Fruit fly (Drosophila melanogaster) whole organism, embryonic: ENCODE data around the gene CG14190.
A peak's percentile ranks its signal among the peaks of the same experiment; 100 is the strongest.

Experiments used
- B-H1 ChIP-seq: fragments of 200-800 bp; sonication (Bioruptor generic); IDR thresholded peaks from 3 replicates; pipeline ENCODE4 v1.3.6; 2022; ENCODE audit warnings: missing biosample characterization, missing genetic modification characterization
- BEAF-32 ChIP-seq: fragments of 200-800 bp; sonication (Bioruptor generic); optimal IDR thresholded peaks from 3 replicates; lab custom pipeline; 2017; ENCODE audit warnings: missing biosample characterization, missing genetic modification characterization, mild to moderate bottlenecking, moderate library complexity, missing genetic modification reagents
- Blimp-1 ChIP-seq: fragments of 200-800 bp; sonication (Bioruptor generic); optimal IDR thresholded peaks from 3 replicates; lab custom pipeline; 2018; ENCODE audit warnings: missing biosample characterization, missing genetic modification characterization, mild to moderate bottlenecking, moderate library complexity, missing genetic modification reagents
- CG11247 ChIP-seq: fragments of 200-800 bp; sonication (Bioruptor generic); IDR thresholded peaks from 2 replicates; pipeline ENCODE4 v1.3.6; 2022; ENCODE audit warnings: missing biosample characterization, missing genetic modification characterization
- CG11504 ChIP-seq: fragments of 200-800 bp; sonication (Bioruptor generic); optimal IDR thresholded peaks from 3 replicates; lab custom pipeline; 2019; ENCODE audit warnings: missing biosample characterization, mild to moderate bottlenecking, missing genetic modification characterization, moderate library complexity
- CG12219 ChIP-seq: fragments of 200-800 bp; sonication (Bioruptor generic); optimal IDR thresholded peaks from 3 replicates; lab custom pipeline; 2018; ENCODE audit warnings: missing biosample characterization, mild to moderate bottlenecking, missing genetic modification characterization
- CG13287 ChIP-seq: fragments of 200-800 bp; sonication (Bioruptor generic); IDR thresholded peaks from 2 replicates; pipeline ENCODE4 v1.3.6; 2022; ENCODE audit warnings: missing biosample characterization, missing genetic modification characterization; ENCODE audit not compliant: partially characterized antibody
- CG13424 ChIP-seq: fragments of 200-800 bp; sonication (Bioruptor generic); optimal IDR thresholded peaks from 2 replicates; lab custom pipeline; 2019; ENCODE audit warnings: missing biosample characterization, mild to moderate bottlenecking, missing genetic modification characterization, moderate library complexity
- CG1529 ChIP-seq: fragments of 200-800 bp; sonication (Bioruptor generic); optimal IDR thresholded peaks from 3 replicates; lab custom pipeline; 2018; ENCODE audit warnings: missing biosample characterization, missing genetic modification characterization
- CG16779 ChIP-seq: fragments of 200-800 bp; sonication (Bioruptor generic); IDR thresholded peaks from 2 replicates; pipeline ENCODE4 v1.3.6; 2022; ENCODE audit warnings: missing biosample characterization, missing genetic modification characterization
- CG18476 ChIP-seq: fragments of 200-800 bp; sonication (Bioruptor generic); optimal IDR thresholded peaks from 2 replicates; lab custom pipeline; 2016; ENCODE audit warnings: missing biosample characterization, mild to moderate bottlenecking, missing genetic modification characterization
- CG18764 ChIP-seq: fragments of 200-800 bp; sonication (Bioruptor generic); optimal IDR thresholded peaks from 3 replicates; lab custom pipeline; 2016; ENCODE audit warnings: missing biosample characterization, missing genetic modification characterization
- CG31365 ChIP-seq: fragments of 200-800 bp; sonication (Bioruptor generic); optimal IDR thresholded peaks from 2 replicates; lab custom pipeline; 2018; ENCODE audit warnings: missing biosample characterization, mild to moderate bottlenecking, missing genetic modification characterization
- CG6254 ChIP-seq: fragments of 200-800 bp; sonication (Bioruptor generic); optimal IDR thresholded peaks from 3 replicates; lab custom pipeline; 2017; ENCODE audit warnings: mild to moderate bottlenecking, missing biosample characterization, missing genetic modification reagents, missing genetic modification characterization
- CG6272 ChIP-seq: fragments of 200-800 bp; sonication (Bioruptor generic); IDR thresholded peaks from 2 replicates; pipeline ENCODE4 v1.3.6; 2022; ENCODE audit warnings: missing biosample characterization, missing genetic modification characterization
- CG6791 ChIP-seq: fragments of 200-800 bp; sonication (Bioruptor generic); IDR thresholded peaks from 3 replicates; pipeline ENCODE4 v1.3.6; 2022; ENCODE audit warnings: missing biosample characterization, missing genetic modification characterization; ENCODE audit not compliant: partially characterized antibody
- CG7745 ChIP-seq: fragments of 200-800 bp; sonication (Bioruptor generic); optimal IDR thresholded peaks from 2 replicates; lab custom pipeline; 2018; ENCODE audit warnings: missing biosample characterization, mild to moderate bottlenecking, missing genetic modification characterization, moderate library complexity
- CG7963 ChIP-seq: fragments of 200-800 bp; sonication (Bioruptor generic); IDR thresholded peaks from 3 replicates; pipeline ENCODE4 v1.3.6; 2022; ENCODE audit warnings: missing biosample characterization, missing genetic modification characterization; ENCODE audit not compliant: partially characterized antibody
- CG8388 ChIP-seq: fragments of 200-800 bp; sonication (Bioruptor generic); optimal IDR thresholded peaks from 2 replicates; lab custom pipeline; 2019; ENCODE audit warnings: missing biosample characterization, mild to moderate bottlenecking, missing genetic modification characterization, moderate library complexity
- CG9727 ChIP-seq: fragments of 200-800 bp; sonication (Bioruptor generic); optimal IDR thresholded peaks from 3 replicates; lab custom pipeline; 2017; ENCODE audit warnings: missing biosample characterization, mild to moderate bottlenecking, missing genetic modification characterization
- Chrac-16 ChIP-seq: fragments of 200-800 bp; sonication (Bioruptor generic); optimal IDR thresholded peaks from 3 replicates; lab custom pipeline; 2016; ENCODE audit warnings: missing biosample characterization, missing genetic modification characterization
- Doc3 ChIP-seq: fragments of 200-800 bp; sonication (Bioruptor generic); IDR thresholded peaks from 3 replicates; pipeline ENCODE4 v1.3.6; 2022; ENCODE audit warnings: missing biosample characterization, missing genetic modification characterization; ENCODE audit not compliant: partially characterized antibody
- Mes4 ChIP-seq: fragments of 200-800 bp; sonication (Bioruptor generic); optimal IDR thresholded peaks from 2 replicates; lab custom pipeline; 2016; ENCODE audit warnings: missing biosample characterization, missing genetic modification characterization
- Ptx1 ChIP-seq: fragments of 200-800 bp; sonication (Bioruptor generic); IDR thresholded peaks from 2 replicates; pipeline ENCODE4 v1.3.6; 2022; ENCODE audit warnings: missing biosample characterization, missing genetic modification characterization
- Sox102F ChIP-seq: fragments of 200-800 bp; sonication (Bioruptor generic); optimal IDR thresholded peaks from 2 replicates; lab custom pipeline; 2018; ENCODE audit warnings: missing biosample characterization, mild to moderate bottlenecking, missing genetic modification characterization, moderate library complexity
- Sry-δ ChIP-seq: fragments of 200-800 bp; sonication (Bioruptor generic); optimal IDR thresholded peaks from 2 replicates; lab custom pipeline; 2016; ENCODE audit warnings: missing biosample characterization, missing genetic modification characterization
- bbx ChIP-seq: fragments of 200-800 bp; sonication (Bioruptor generic); IDR thresholded peaks from 2 replicates; pipeline ENCODE4 v1.3.6; 2022; ENCODE audit warnings: missing biosample characterization, missing genetic modification characterization; ENCODE audit not compliant: partially characterized antibody
- bowl ChIP-seq: fragments of 200-800 bp; sonication (Bioruptor generic); IDR thresholded peaks from 2 replicates; pipeline ENCODE4 v1.3.6; 2022; ENCODE audit warnings: missing biosample characterization, missing genetic modification characterization
- btn ChIP-seq: fragments of 200-800 bp; sonication (Bioruptor generic); optimal IDR thresholded peaks from 2 replicates; lab custom pipeline; 2016; ENCODE audit warnings: missing biosample characterization, missing genetic modification characterization
- chn ChIP-seq: fragments of 200-800 bp; sonication (Bioruptor generic); optimal IDR thresholded peaks from 2 replicates; lab custom pipeline; 2016; ENCODE audit warnings: missing biosample characterization, missing genetic modification characterization
- ci ChIP-seq: fragments of 200-800 bp; sonication (Bioruptor generic); IDR thresholded peaks from 3 replicates; pipeline ENCODE4 v1.3.6; 2022; ENCODE audit warnings: missing biosample characterization, missing genetic modification characterization
- danr ChIP-seq: fragments of 200-800 bp; sonication (Bioruptor generic); IDR thresholded peaks from 2 replicates; pipeline ENCODE4 v1.3.6; 2022; ENCODE audit warnings: missing biosample characterization, missing genetic modification characterization
- dmrt11E ChIP-seq: fragments of 200-800 bp; sonication (Bioruptor generic); optimal IDR thresholded peaks from 3 replicates; lab custom pipeline; 2018; ENCODE audit warnings: missing biosample characterization, mild to moderate bottlenecking, missing genetic modification characterization, moderate library complexity
- ems ChIP-seq: fragments of 200-800 bp; sonication (Bioruptor generic); optimal IDR thresholded peaks from 3 replicates; lab custom pipeline; 2016; ENCODE audit warnings: missing biosample characterization, missing genetic modification characterization
- ewg ChIP-seq: fragments of 200-800 bp; sonication (Bioruptor generic); optimal IDR thresholded peaks from 3 replicates; lab custom pipeline; 2017; ENCODE audit warnings: mild to moderate bottlenecking, missing biosample characterization, missing genetic modification reagents, missing genetic modification characterization
- gce ChIP-seq: fragments of 200-800 bp; sonication (Bioruptor generic); IDR thresholded peaks from 3 replicates; pipeline ENCODE4 v1.3.6; 2022; ENCODE audit warnings: missing biosample characterization, missing genetic modification characterization
- gcm ChIP-seq: fragments of 200-800 bp; sonication (Bioruptor generic); optimal IDR thresholded peaks from 2 replicates; lab custom pipeline; 2019; ENCODE audit warnings: missing biosample characterization, mild to moderate bottlenecking, missing genetic modification characterization, moderate library complexity
- gem ChIP-seq: fragments of 200-800 bp; sonication (Bioruptor generic); optimal IDR thresholded peaks from 2 replicates; lab custom pipeline; 2019; ENCODE audit warnings: missing biosample characterization, mild to moderate bottlenecking, missing genetic modification characterization, moderate library complexity
- grau ChIP-seq: fragments of 200-800 bp; optimal IDR thresholded peaks from 3 replicates; lab custom pipeline; 2019; ENCODE audit warnings: missing biosample characterization, mild to moderate bottlenecking, missing genetic modification characterization, moderate library complexity
- gsb-n ChIP-seq: fragments of 200-800 bp; sonication (Bioruptor generic); optimal IDR thresholded peaks from 3 replicates; lab custom pipeline; 2018; ENCODE audit warnings: missing biosample characterization, mild to moderate bottlenecking, missing genetic modification characterization
- hbn ChIP-seq: fragments of 200-800 bp; sonication (Bioruptor generic); IDR thresholded peaks from 2 replicates; pipeline ENCODE4 v1.3.6; 2022; ENCODE audit warnings: missing biosample characterization, missing genetic modification characterization; ENCODE audit not compliant: partially characterized antibody
- knrl ChIP-seq: fragments of 200-800 bp; sonication (Bioruptor generic); IDR thresholded peaks from 3 replicates; pipeline ENCODE4 v1.3.6; 2022; ENCODE audit warnings: missing biosample characterization, missing genetic modification characterization; ENCODE audit not compliant: partially characterized antibody
- mld ChIP-seq: fragments of 200-800 bp; sonication (Bioruptor generic); IDR thresholded peaks from 3 replicates; pipeline ENCODE4 v1.3.6; 2022; ENCODE audit warnings: missing biosample characterization, missing genetic modification characterization; ENCODE audit not compliant: partially characterized antibody
- pum ChIP-seq: fragments of 200-800 bp; sonication (Bioruptor generic); optimal IDR thresholded peaks from 2 replicates; lab custom pipeline; 2016; ENCODE audit warnings: missing biosample characterization, missing genetic modification characterization
- sd ChIP-seq: fragments of 200-800 bp; sonication (Bioruptor generic); optimal IDR thresholded peaks from 3 replicates; lab custom pipeline; 2018; ENCODE audit warnings: missing biosample characterization, mild to moderate bottlenecking, missing genetic modification characterization, moderate library complexity
- sens-2 ChIP-seq: fragments of 200-800 bp; sonication (Bioruptor generic); IDR thresholded peaks from 2 replicates; pipeline ENCODE4 v1.3.6; 2022; ENCODE audit warnings: missing biosample characterization, missing genetic modification characterization
- sna ChIP-seq: fragments of 200-800 bp; sonication (Bioruptor generic); IDR thresholded peaks from 2 replicates; pipeline ENCODE4 v1.3.6; 2022; ENCODE audit warnings: missing biosample characterization, missing genetic modification characterization; ENCODE audit not compliant: partially characterized antibody
- usp ChIP-seq: fragments of >200 bp; optimal IDR thresholded peaks from 2 replicates; lab custom pipeline; 2017; ENCODE audit warnings: missing biosample characterization, missing genetic modification characterization
- vvl ChIP-seq: fragments of 200-800 bp; sonication (Bioruptor generic); IDR thresholded peaks from 2 replicates; pipeline ENCODE4 v1.3.6; 2022; ENCODE audit warnings: missing biosample characterization, missing genetic modification characterization

The CG14190 gene

dm6 chrX:19008882-19009281 is 47.8 kb upstream of the CG14190 start (continued):
- TF ChIP-seq CG11247 (GFP tag; lab: Robert Waterston, UW) (peak; percentile 36; the same call in 1 of the 2 replicates), sd (tag; lab: Kevin White, UChicago) (peak; percentile 27), gce (peak; percentile 55; the same call in 1 of the 3 replicates), CG7745 (tag; lab: Kevin White, UChicago) (no peak), Blimp-1 (GFP tag; lab: Kevin White, UChicago) (peak; percentile 60), CG1529 (GFP tag; lab: Kevin White, UChicago) (peak; percentile 35), Sox102F (GFP tag; lab: Kevin White, UChicago) (peak; percentile 66), gsb-n (tag; lab: Kevin White, UChicago) (peak; percentile 27), CG6791 (peak; percentile 49; the same call in 1 of the 3 replicates), vvl (GFP tag; lab: Robert Waterston, UW) (peak; percentile 86), ems (GFP tag; lab: Kevin White, UChicago) (no peak), grau (peak; percentile 34), knrl (GFP tag; lab: Robert Waterston, UW) (peak; percentile 65; the same call in 2 of the 3 replicates), bbx (GFP tag; lab: Robert Waterston, UW) (peak; percentile 67), chn (GFP tag; lab: Kevin White, UChicago) (peak; percentile 24), usp (GFP tag; lab: Kevin White, UChicago) (no peak), CG9727 (GFP tag; lab: Kevin White, UChicago) (peak; percentile 3), BEAF-32 (GFP tag; lab: Kevin White, UChicago) (peak; percentile 51), ci (GFP tag; lab: Robert Waterston, UW) (peak; percentile 79), CG7963 (GFP tag; lab: Robert Waterston, UW) (peak; percentile 43; the same call in 1 of the 3 replicates), Ptx1 (GFP tag; lab: Robert Waterston, UW) (peak; percentile 68), CG18476 (GFP tag; lab: Kevin White, UChicago) (peak; percentile 6), B-H1 (GFP tag; lab: Robert Waterston, UW) (peak; percentile 58), mld (GFP tag; lab: Robert Waterston, UW) (no peak), sens-2 (GFP tag; lab: Robert Waterston, UW) (peak; percentile 49; the same call in 1 of the 2 replicates), CG6254 (GFP tag; lab: Kevin White, UChicago) (peak; percentile 52), gcm (peak; percentile 26), ewg (GFP tag; lab: Kevin White, UChicago) (peak; percentile 41), hbn (GFP tag; lab: Robert Waterston, UW) (no peak), Mes4 (GFP tag; lab: Kevin White, UChicago) (peak; percentile 8), CG11504 (peak; percentile 58), CG16779 (GFP tag; lab: Robert Waterston, UW) (no peak), CG8388 (peak; percentile 53), Chrac-16 (peak; percentile 18), CG18764 (peak; percentile 1), CG12219 (peak; percentile 14), CG6272 (GFP tag; lab: Robert Waterston, UW) (peak; percentile 17; the same call in 1 of the 2 replicates), bowl (GFP tag; lab: Robert Waterston, UW) (no peak), gem (tag; lab: Kevin White, UChicago) (peak; percentile 67), btn (GFP tag; lab: Kevin White, UChicago) (no peak), danr (GFP tag; lab: Robert Waterston, UW) (no peak), Sry-δ (GFP tag; lab: Kevin White, UChicago) (peak; percentile 65), dmrt11E (tag; lab: Kevin White, UChicago) (peak; percentile 54), pum (GFP tag; lab: Kevin White, UChicago) (peak; percentile 25), CG31365 (tag; lab: Kevin White, UChicago) (no peak), CG13424 (peak; percentile 46), CG13287 (GFP tag; lab: Robert Waterston, UW) (peak; percentile 40), Doc3 (GFP tag; lab: Robert Waterston, UW) (peak; percentile 73), sna (GFP tag; lab: Robert Waterston, UW) (peak; percentile 53; the same call in 1 of the 2 replicates)
